Fruit fly (Drosophila melanogaster) whole organism, embryonic: Measurements from ENCODE around the gene Porin2.

ENCODE experiments used
- B-H2 ChIP-seq: fragments of 200-800 bp; sonication (Bioruptor generic); optimal IDR thresholded peaks from 2 replicates; lab custom pipeline; 2018; ENCODE audit warnings: missing biosample characterization, mild to moderate bottlenecking, missing genetic modification characterization
- CG1024 ChIP-seq: fragments of 200-800 bp; sonication (Bioruptor generic); IDR thresholded peaks from 2 replicates; pipeline ENCODE4 v1.3.6; 2022; ENCODE audit warnings: missing biosample characterization, missing genetic modification characterization
- CG10462 ChIP-seq: fragments of 200-800 bp; sonication (Bioruptor generic); optimal IDR thresholded peaks from 2 replicates; lab custom pipeline; 2016; ENCODE audit warnings: missing biosample characterization, missing genetic modification characterization
- CG11723 ChIP-seq: fragments of 200-800 bp; sonication (Bioruptor generic); optimal IDR thresholded peaks from 2 replicates; lab custom pipeline; 2017; ENCODE audit warnings: missing biosample characterization, mild to moderate bottlenecking, missing genetic modification characterization
- CG12391 ChIP-seq: fragments of 200-800 bp; sonication (Bioruptor generic); optimal IDR thresholded peaks from 3 replicates; lab custom pipeline; 2018; ENCODE audit warnings: missing biosample characterization, mild to moderate bottlenecking, missing genetic modification characterization, moderate library complexity
- CG12659 ChIP-seq: fragments of 200-800 bp; sonication (Bioruptor generic); optimal IDR thresholded peaks from 3 replicates; lab custom pipeline; 2017; ENCODE audit warnings: mild to moderate bottlenecking, missing biosample characterization, missing genetic modification reagents, missing genetic modification characterization
- CG13424 ChIP-seq: fragments of 200-800 bp; sonication (Bioruptor generic); optimal IDR thresholded peaks from 2 replicates; lab custom pipeline; 2019; ENCODE audit warnings: missing biosample characterization, mild to moderate bottlenecking, missing genetic modification characterization, moderate library complexity
- CG14050 ChIP-seq: fragments of 200-800 bp; sonication (Bioruptor generic); IDR thresholded peaks from 3 replicates; pipeline ENCODE4 v1.3.6; 2022; ENCODE audit warnings: missing biosample characterization, missing genetic modification characterization
- CG16779 ChIP-seq: fragments of 200-800 bp; sonication (Bioruptor generic); IDR thresholded peaks from 2 replicates; pipeline ENCODE4 v1.3.6; 2022; ENCODE audit warnings: missing biosample characterization, missing genetic modification characterization
- CG2120 ChIP-seq: fragments of 200-800 bp; sonication (Bioruptor generic); optimal IDR thresholded peaks from 3 replicates; lab custom pipeline; 2016; ENCODE audit warnings: missing biosample characterization, missing genetic modification characterization
- CG31441 ChIP-seq: fragments of 200-800 bp; sonication (Bioruptor generic); IDR thresholded peaks from 2 replicates; pipeline ENCODE4 v1.3.6; 2022; ENCODE audit warnings: missing biosample characterization, missing genetic modification characterization
- CG33213 ChIP-seq: fragments of 200-800 bp; sonication (Bioruptor generic); optimal IDR thresholded peaks from 3 replicates; lab custom pipeline; 2016; ENCODE audit warnings: missing biosample characterization, missing genetic modification characterization
- CG34422 ChIP-seq: fragments of 200-800 bp; sonication (Bioruptor generic); IDR thresholded peaks from 3 replicates; pipeline ENCODE4 v1.3.6; 2022; ENCODE audit warnings: missing biosample characterization, missing genetic modification characterization
- CG43689 ChIP-seq: fragments of 200-800 bp; sonication (Bioruptor generic); IDR thresholded peaks from 2 replicates; pipeline ENCODE4 v1.3.6; 2022; ENCODE audit warnings: missing biosample characterization, missing genetic modification characterization
- CG4404 ChIP-seq: fragments of 200-800 bp; sonication (Bioruptor generic); IDR thresholded peaks from 2 replicates; pipeline ENCODE4 v1.3.6; 2022; ENCODE audit warnings: missing biosample characterization, missing genetic modification characterization
- CG4854 ChIP-seq: fragments of 200-800 bp; sonication (Bioruptor generic); optimal IDR thresholded peaks from 2 replicates; lab custom pipeline; 2016; ENCODE audit warnings: missing biosample characterization, missing genetic modification characterization, inconsistent platforms
- CG6175 ChIP-seq: fragments of 200-800 bp; sonication (Bioruptor generic); IDR thresholded peaks from 3 replicates; pipeline ENCODE4 v1.3.6; 2022; ENCODE audit warnings: missing biosample characterization, missing genetic modification characterization
- CG6654 ChIP-seq: fragments of 200-800 bp; sonication (Bioruptor generic); optimal IDR thresholded peaks from 2 replicates; lab custom pipeline; 2017; ENCODE audit warnings: missing biosample characterization, mild to moderate bottlenecking, missing genetic modification characterization
- CG8089 ChIP-seq: fragments of 200-800 bp; sonication (Bioruptor generic); optimal IDR thresholded peaks from 3 replicates; lab custom pipeline; 2016; ENCODE audit warnings: missing biosample characterization, missing genetic modification characterization
- CG8359 ChIP-seq: fragments of 200-800 bp; sonication (Bioruptor generic); optimal IDR thresholded peaks from 2 replicates; lab custom pipeline; 2017; ENCODE audit warnings: missing biosample characterization, mild to moderate bottlenecking, missing genetic modification characterization, borderline replicate concordance
- CG8388 ChIP-seq: fragments of 200-800 bp; sonication (Bioruptor generic); optimal IDR thresholded peaks from 2 replicates; lab custom pipeline; 2019; ENCODE audit warnings: missing biosample characterization, mild to moderate bottlenecking, missing genetic modification characterization, moderate library complexity
- Camta ChIP-seq: fragments of 200-800 bp; sonication (Bioruptor generic); optimal IDR thresholded peaks from 2 replicates; lab custom pipeline; 2016; ENCODE audit warnings: missing biosample characterization, missing genetic modification characterization
- D ChIP-seq, 2 experiments: fragments of 200-800 bp in 1 of 2; fragments of >200 bp in 1 of 2; sonication (Bioruptor generic) in 1 of 2; optimal IDR thresholded peaks; 2 replicates in 1 of 2; 3 replicates in 1 of 2; lab custom pipeline; 2017; ENCODE audit warnings: mild to moderate bottlenecking in 1 of 2, missing biosample characterization in 1 of 2, missing genetic modification characterization in 1 of 2, missing genetic modification reagents in 1 of 2
- E2f1 ChIP-seq: fragments of 200-800 bp; sonication (Bioruptor generic); IDR thresholded peaks from 2 replicates; pipeline ENCODE4 v1.3.6; 2022; ENCODE audit warnings: missing biosample characterization, missing genetic modification characterization
- Lim3 ChIP-seq: fragments of 200-800 bp; sonication (Bioruptor generic); IDR thresholded peaks from 2 replicates; pipeline ENCODE4 v1.3.6; 2022; ENCODE audit warnings: missing biosample characterization, missing genetic modification characterization
- Nf-YB ChIP-seq: fragments of 200-800 bp; sonication (Bioruptor generic); optimal IDR thresholded peaks from 3 replicates; lab custom pipeline; 2019; ENCODE audit warnings: missing biosample characterization, mild to moderate bottlenecking, missing genetic modification characterization, moderate library complexity
- PHDP ChIP-seq: fragments of 200-800 bp; sonication (Bioruptor generic); optimal IDR thresholded peaks from 3 replicates; lab custom pipeline; 2018; ENCODE audit warnings: missing biosample characterization, mild to moderate bottlenecking, missing genetic modification characterization, moderate library complexity
- Ptx1 ChIP-seq: fragments of 200-800 bp; sonication (Bioruptor generic); IDR thresholded peaks from 2 replicates; pipeline ENCODE4 v1.3.6; 2022; ENCODE audit warnings: missing biosample characterization, missing genetic modification characterization
- Sin3A ChIP-seq: fragments of >200 bp; optimal IDR thresholded peaks from 2 replicates; lab custom pipeline; 2018
- ara ChIP-seq: fragments of 200-800 bp; sonication (Bioruptor generic); IDR thresholded peaks from 2 replicates; pipeline ENCODE4 v1.3.6; 2022; ENCODE audit warnings: missing biosample characterization, missing genetic modification characterization
- bbx ChIP-seq: fragments of 200-800 bp; sonication (Bioruptor generic); IDR thresholded peaks from 2 replicates; pipeline ENCODE4 v1.3.6; 2022; ENCODE audit warnings: missing biosample characterization, missing genetic modification characterization; ENCODE audit not compliant: partially characterized antibody
- bsh ChIP-seq, 2 experiments: fragments of 200-800 bp; sonication (Bioruptor generic); optimal IDR thresholded peaks; 2 replicates each; lab custom pipeline; 2017 to 2018; ENCODE audit warnings: mild to moderate bottlenecking in 2 of 2, missing biosample characterization in 2 of 2, missing genetic modification characterization in 2 of 2, moderate library complexity in 1 of 2
- btn ChIP-seq: fragments of 200-800 bp; sonication (Bioruptor generic); optimal IDR thresholded peaks from 2 replicates; lab custom pipeline; 2016; ENCODE audit warnings: missing biosample characterization, missing genetic modification characterization
- cas ChIP-seq: fragments of 200-800 bp; sonication (Bioruptor generic); IDR thresholded peaks from 2 replicates; pipeline ENCODE4 v1.3.6; 2022; ENCODE audit warnings: missing biosample characterization, missing genetic modification characterization
- chinmo ChIP-seq: fragments of 200-800 bp; sonication (Bioruptor generic); IDR thresholded peaks from 4 replicates; pipeline ENCODE4 v1.3.6; 2022; ENCODE audit warnings: missing biosample characterization, missing genetic modification characterization; ENCODE audit not compliant: partially characterized antibody
- crc ChIP-seq: fragments of 200-800 bp; sonication (Bioruptor generic); optimal IDR thresholded peaks from 2 replicates; lab custom pipeline; 2016; ENCODE audit warnings: missing biosample characterization, missing genetic modification characterization
- cwo ChIP-seq: fragments of 200-800 bp; sonication (Bioruptor generic); optimal IDR thresholded peaks from 3 replicates; lab custom pipeline; 2017; ENCODE audit warnings: missing biosample characterization, missing genetic modification characterization, mild to moderate bottlenecking, moderate library complexity, missing genetic modification reagents
- dm ChIP-seq: fragments of 200-800 bp; sonication (Bioruptor generic); optimal IDR thresholded peaks from 3 replicates; lab custom pipeline; 2016; ENCODE audit warnings: missing biosample characterization, missing genetic modification characterization
- ewg ChIP-seq: fragments of 200-800 bp; sonication (Bioruptor generic); optimal IDR thresholded peaks from 3 replicates; lab custom pipeline; 2017; ENCODE audit warnings: mild to moderate bottlenecking, missing biosample characterization, missing genetic modification reagents, missing genetic modification characterization
- grn ChIP-seq: fragments of 200-800 bp; sonication (Bioruptor generic); optimal IDR thresholded peaks from 3 replicates; lab custom pipeline; 2017; ENCODE audit warnings: missing biosample characterization, missing genetic modification characterization
- lov ChIP-seq, 2 experiments: fragments of 200-800 bp in 1 of 2; fragments of >200 bp in 1 of 2; sonication (Bioruptor generic) in 1 of 2; IDR thresholded peaks in 1 of 2; optimal IDR thresholded peaks in 1 of 2; 2 replicates in 1 of 2; 3 replicates in 1 of 2; pipeline versions ENCODE4 v1.3.6 to Lab custom; 2017 to 2022; ENCODE audit warnings: missing biosample characterization in 1 of 2, missing genetic modification characterization in 1 of 2
- peb ChIP-seq: fragments of 200-800 bp; sonication (Bioruptor generic); IDR thresholded peaks from 2 replicates; pipeline ENCODE4 v1.3.6; 2022; ENCODE audit warnings: missing biosample characterization, missing genetic modification characterization
- phol ChIP-seq: fragments of 200-800 bp; sonication (Bioruptor generic); optimal IDR thresholded peaks from 3 replicates; lab custom pipeline; 2018; ENCODE audit warnings: missing biosample characterization, mild to moderate bottlenecking, missing genetic modification characterization, moderate library complexity
- pum ChIP-seq: fragments of 200-800 bp; sonication (Bioruptor generic); optimal IDR thresholded peaks from 2 replicates; lab custom pipeline; 2016; ENCODE audit warnings: missing biosample characterization, missing genetic modification characterization
- repo ChIP-seq: fragments of 200-800 bp; sonication (Bioruptor generic); optimal IDR thresholded peaks from 2 replicates; lab custom pipeline; 2016; ENCODE audit warnings: missing biosample characterization, missing genetic modification characterization
- sob ChIP-seq: fragments of 200-800 bp; sonication (Bioruptor generic); IDR thresholded peaks from 2 replicates; pipeline ENCODE4 v1.3.6; 2022; ENCODE audit warnings: missing biosample characterization, missing genetic modification characterization
- tap ChIP-seq: fragments of 200-800 bp; optimal IDR thresholded peaks from 3 replicates; lab custom pipeline; 2019; ENCODE audit warnings: missing biosample characterization, mild to moderate bottlenecking, missing genetic modification characterization, moderate library complexity
- vvl ChIP-seq: fragments of 200-800 bp; sonication (Bioruptor generic); IDR thresholded peaks from 2 replicates; pipeline ENCODE4 v1.3.6; 2022; ENCODE audit warnings: missing biosample characterization, missing genetic modification characterization
- zfh2 ChIP-seq: fragments of 200-800 bp; sonication (Bioruptor generic); optimal IDR thresholded peaks from 2 replicates; lab custom pipeline; 2016; ENCODE audit warnings: missing biosample characterization, missing genetic modification characterization

Gene Porin2

DNA sequence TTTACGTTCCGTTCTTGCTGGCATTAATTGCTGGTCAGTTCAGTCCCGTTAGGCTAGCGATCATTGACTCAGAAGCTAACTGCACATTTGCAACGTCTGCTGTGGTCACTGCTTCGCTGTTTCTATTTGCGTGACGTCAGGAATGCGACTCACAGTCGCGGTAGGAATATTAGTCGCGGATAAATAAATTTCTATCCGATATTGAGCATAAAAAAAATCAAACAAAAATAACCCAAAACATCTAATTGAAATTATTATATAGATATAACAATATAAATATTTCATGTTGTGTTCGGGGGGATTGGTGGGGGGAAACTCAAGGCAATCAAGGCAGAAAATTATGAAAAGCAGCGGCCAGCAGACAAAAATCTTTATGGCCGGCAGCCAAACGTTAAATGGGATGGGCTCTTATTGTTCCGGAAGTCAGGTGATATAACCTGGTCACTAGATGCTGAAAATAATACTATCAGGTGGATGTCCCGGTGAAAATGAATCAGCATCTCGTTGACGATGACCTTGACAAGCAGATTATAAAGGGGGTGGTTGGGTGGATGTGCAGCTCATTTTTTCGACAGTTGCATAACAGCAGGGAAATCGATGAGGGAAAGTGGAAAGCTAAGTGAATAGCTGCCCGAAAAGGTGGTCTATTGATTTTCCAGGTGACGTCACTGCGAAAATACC lies 2.8 kb upstream of the Porin2 start, which contains the start of gene SmydA-3 (continued):
- 0 out of 3 replicates have a peak, but pooled peaks have one; percentile 10 for TF ChIP-seq CG14050 (GFP tag; lab: Robert Waterston, UW)
- TF ChIP-seq bbx: no peak
- peak; percentile 2 for TF ChIP-seq CG8388 (GFP tag; lab: Kevin White, UChicago)
- peak; percentile 32 for TF ChIP-seq CG12659
- TF ChIP-seq grn (GFP tag; lab: Kevin White, UChicago): no peak
- TF ChIP-seq lov (optimal IDR thresholded peaks at IDR 0.05; lab: Kevin White, UChicago): no peak
- no peak for TF ChIP-seq lov (GFP tag; IDR thresholded peaks at IDR 0.05; lab: Robert Waterston, UW)
- no peak for TF ChIP-seq tap (tag; lab: Kevin White, UChicago)
- 0 out of 3 replicates have a peak, but pooled peaks have one; percentile 8 for TF ChIP-seq CG34422 (GFP tag; lab: Robert Waterston, UW)
- TF ChIP-seq chinmo: 0 out of 4 replicates have a peak, but pooled peaks have one; percentile 24
- peak; percentile 21 to 25 for TF ChIP-seq bsh (GFP tag; optimal IDR thresholded peaks at IDR 0.05; lab: Kevin White, UChicago)
- no peak for TF ChIP-seq cas (GFP tag; lab: Robert Waterston, UW)
- no peak for TF ChIP-seq CG6175
- no peak for TF ChIP-seq E2f1
- no peak for TF ChIP-seq ewg (GFP tag; lab: Kevin White, UChicago)
- TF ChIP-seq CG6654: no peak
- no peak for TF ChIP-seq Camta (GFP tag; lab: Kevin White, UChicago)

DNA sequence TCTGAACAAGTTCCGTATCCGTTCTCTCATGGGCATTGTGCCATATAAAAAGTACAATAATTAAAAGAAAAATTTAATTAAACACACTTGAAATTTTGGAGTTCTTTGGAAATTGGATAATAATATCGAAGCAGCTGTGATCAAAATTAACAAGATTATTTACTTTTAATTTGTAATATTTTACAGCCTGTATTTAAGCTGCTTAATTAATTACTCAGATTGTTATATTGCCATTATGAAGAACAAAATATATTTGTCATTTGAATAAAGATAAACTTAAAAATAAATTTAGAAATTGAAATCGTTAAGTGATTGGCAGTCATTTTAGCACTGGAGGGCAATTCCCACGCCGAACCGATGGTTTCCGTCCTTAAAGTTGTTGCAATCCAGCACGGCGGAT lies 1.3 kb downstream of the Porin2 start, which contains the start of the genes CG17139 and CG17140:
Gene CG17139, minus strand, starts transcription at position 101 of the 400 bp plus-strand sequence.
Gene CG17140, minus strand, starts transcription at position 101 of the 400 bp plus-strand sequence.
- TF ChIP-seq CG2120: no peak
- no peak for TF ChIP-seq CG13424
- no peak for TF ChIP-seq CG33213 (GFP tag; lab: Kevin White, UChicago)
- TF ChIP-seq btn: no peak
- TF ChIP-seq Nf-YB (GFP tag; lab: Kevin White, UChicago): no peak
- TF ChIP-seq CG11723 (GFP tag; lab: Kevin White, UChicago): no peak
- no peak for TF ChIP-seq repo (GFP tag; lab: Kevin White, UChicago)
- no peak for TF ChIP-seq crc (GFP tag; lab: Kevin White, UChicago)
- no peak for TF ChIP-seq vvl (GFP tag; lab: Robert Waterston, UW)
- TF ChIP-seq peb: no peak
- TF ChIP-seq phol (tag; lab: Kevin White, UChicago): no peak
- no peak for TF ChIP-seq ara
- TF ChIP-seq CG8359 (GFP tag; lab: Kevin White, UChicago): no peak

DNA sequence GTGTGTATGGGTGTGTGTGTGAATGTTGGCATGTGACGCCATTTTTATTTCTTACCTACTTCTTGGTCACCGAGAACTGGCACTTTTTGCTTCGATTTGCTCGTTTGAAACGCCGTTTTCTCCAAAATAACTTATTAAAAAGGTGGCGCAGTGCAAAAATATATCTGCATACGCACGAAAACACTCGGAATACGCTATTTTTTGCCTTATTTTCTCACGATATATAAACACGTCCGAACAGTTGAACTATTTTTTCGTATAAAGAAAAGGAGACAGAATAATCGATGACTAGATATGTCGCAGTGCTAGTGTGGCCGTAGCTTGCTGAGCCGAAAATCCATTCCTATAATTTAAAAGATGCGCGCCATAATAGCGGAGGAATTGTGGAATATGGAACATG lies 4.5 kb downstream of the Porin2 start, which contains the start of gene CG6700:
Gene CG6700, minus strand, starts transcription at position 272 of the 400 bp plus-strand sequence.
- TF ChIP-seq CG10462 (no peak), CG4404 (no peak), sob (GFP tag; lab: Robert Waterston, UW) (no peak), Lim3 (no peak), pum (no peak), zfh2 (GFP tag; lab: Kevin White, UChicago) (no peak), cwo (GFP tag; lab: Kevin White, UChicago) (no peak), CG33213 (GFP tag; lab: Kevin White, UChicago) (no peak), CG12391 (no peak), CG31441 (no peak), CG1024 (GFP tag; lab: Robert Waterston, UW) (no peak), dm (GFP tag; lab: Kevin White, UChicago) (peak; percentile 9), D (optimal IDR thresholded peaks at IDR 0.05; lab: Kevin White, UChicago) (peak; percentile 41), D (GFP tag; optimal IDR thresholded peaks at IDR 0.05; lab: Kevin White, UChicago) (no peak), PHDP (no peak), CG43689 (GFP tag; lab: Robert Waterston, UW) (no peak), CG8089 (GFP tag; lab: Kevin White, UChicago) (no peak), B-H2 (GFP tag; lab: Kevin White, UChicago) (no peak), Ptx1 (GFP tag; lab: Robert Waterston, UW) (no peak), Sin3A (lab: Kevin White, UChicago) (no peak), CG4854 (GFP tag; lab: Kevin White, UChicago) (no peak), CG16779 (GFP tag; lab: Robert Waterston, UW) (no peak)
